Worm (Caenorhabditis elegans): ENCODE measurements around the gene T01B11.1.

The T01B11.1 gene

DNA sequence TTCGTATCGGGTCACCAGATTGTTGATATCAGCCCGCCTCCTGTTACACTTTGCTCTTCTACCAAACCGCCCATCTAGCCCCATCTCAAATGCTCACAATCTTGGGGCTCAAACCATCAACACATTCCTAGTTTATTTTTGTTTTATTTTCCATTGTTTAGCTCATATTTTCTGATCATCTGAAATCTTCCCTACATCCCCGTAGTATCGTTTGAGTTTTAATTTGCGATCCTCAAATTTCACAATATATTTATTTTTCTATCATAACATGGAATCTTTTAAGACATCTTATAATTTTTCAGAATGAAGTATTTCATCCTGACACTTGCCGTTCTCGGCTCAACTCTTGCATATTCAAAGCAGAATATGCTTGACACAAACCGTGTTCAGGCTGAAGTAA is 29.9 kb downstream of the T01B11.1 start, which contains the start of gene spp-10:
TSS of gene spp-10 (plus strand) at position 301 of the 400 bp plus-strand sequence.
- no peak for TF ChIP-seq nhr-10 (tag; optimal IDR thresholded peaks at IDR 0.05)
- no peak for TF ChIP-seq mdl-1 (tag; optimal IDR thresholded peaks at IDR 0.05)
- no peak for TF ChIP-seq gmeb-1 (tag; optimal IDR thresholded peaks at IDR 0.05)
- no peak for TF ChIP-seq skn-1 (tag; optimal IDR thresholded peaks at IDR 0.05)
- TF ChIP-seq crh-2 (tag; optimal IDR thresholded peaks at IDR 0.05) = no peak
- TF ChIP-seq lin-13 (GFP tag; optimal IDR thresholded peaks at IDR 0.05) = no peak
- TF ChIP-seq dmd-4 (tag; optimal IDR thresholded peaks at IDR 0.05) = no peak
- TF ChIP-seq nhr-12 (tag; optimal IDR thresholded peaks at IDR 0.05) = no peak
- no peak for TF ChIP-seq nhr-129 (tag; optimal IDR thresholded peaks at IDR 0.05)
- no peak for TF ChIP-seq lin-11 (tag; optimal IDR thresholded peaks at IDR 0.05)
- no peak for TF ChIP-seq sem-4 (tag; optimal IDR thresholded peaks at IDR 0.05)
- no peak for TF ChIP-seq nhr-11 (tag; optimal IDR thresholded peaks at IDR 0.05)
- no peak for TF ChIP-seq nhr-6 (tag; optimal IDR thresholded peaks at IDR 0.05)

- TF ChIP-seq nhr-10 (tag; optimal IDR thresholded peaks at IDR 0.05) (no peak), egl-27 (tag; optimal IDR thresholded peaks at IDR 0.05) (no peak), ceh-16 (tag; optimal IDR thresholded peaks at IDR 0.05) (no peak), lin-39 (tag; optimal IDR thresholded peaks at IDR 0.05) (no peak), nhr-77 (tag; optimal IDR thresholded peaks at IDR 0.05) (no peak), skn-1 (tag; optimal IDR thresholded peaks at IDR 0.05) (no peak), aly-2 (tag; optimal IDR thresholded peaks at IDR 0.05) (no peak), ztf-1 (GFP tag; conservative IDR thresholded peaks at IDR 0.05) (no peak), mbf-1 (tag; optimal IDR thresholded peaks at IDR 0.05) (no peak), zag-1 (tag; optimal IDR thresholded peaks at IDR 0.05) (no peak), sma-3 (GFP tag; optimal IDR thresholded peaks at IDR 0.05) (no peak), crh-2 (tag; optimal IDR thresholded peaks at IDR 0.05) (no peak), Y55F3AM.14 (GFP tag; optimal IDR thresholded peaks at IDR 0.05) (no peak), unc-62 (GFP tag; optimal IDR thresholded peaks at IDR 0.05) (no peak), nhr-129 (tag; optimal IDR thresholded peaks at IDR 0.05) (no peak), dmd-4 (tag; optimal IDR thresholded peaks at IDR 0.05) (no peak), nhr-6 (tag; optimal IDR thresholded peaks at IDR 0.05) (no peak)
Measured at ce11 chrIV:8478516-8478915, 31.5 kb downstream of the T01B11.1 start.

- TF ChIP-seq nhr-21 (tag; optimal IDR thresholded peaks at IDR 0.05) (no peak), unc-39 (tag; optimal IDR thresholded peaks at IDR 0.05) (no peak)
Measured at ce11 chrIV:8479346-8479745, 32.3 kb downstream of the T01B11.1 start, which contains the start of gene hlh-12. TSS of gene hlh-12 (minus strand) at chrIV:8479446.

DNA sequence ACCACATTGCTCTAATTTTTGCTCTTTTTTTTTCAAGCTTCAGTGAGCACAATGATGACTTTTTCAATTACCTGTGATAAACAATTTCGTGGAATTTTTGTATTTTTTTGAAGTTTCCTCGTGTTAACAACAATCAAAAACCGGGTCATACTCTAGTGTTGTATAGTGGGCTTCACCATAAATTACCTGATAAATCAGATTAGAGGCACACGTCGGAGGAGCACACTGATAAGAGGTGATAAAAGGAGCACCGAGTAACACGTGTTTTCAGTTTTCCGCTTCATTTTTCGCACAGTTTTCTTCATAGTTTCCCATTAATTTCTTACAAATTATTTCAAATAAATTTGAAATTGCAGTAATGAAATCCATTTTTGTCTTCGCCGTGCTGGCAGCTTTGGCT is 34.3 kb downstream of the T01B11.1 start, which contains the start of gene spp-8:
TSS of gene spp-8 (plus strand) at position 357 of the 400 bp plus-strand sequence.
- no peak for TF ChIP-seq mab-5 (tag; optimal IDR thresholded peaks at IDR 0.05)
- TF ChIP-seq gmeb-1 (tag; optimal IDR thresholded peaks at IDR 0.05) = peak; percentile 40
- TF ChIP-seq fos-1 (tag; optimal IDR thresholded peaks at IDR 0.05) = peak; percentile 78
- peak; percentile 81 for TF ChIP-seq crh-2 (tag; optimal IDR thresholded peaks at IDR 0.05)
- peak; percentile 5 for TF ChIP-seq sma-3 (GFP tag; optimal IDR thresholded peaks at IDR 0.05)
- no peak for TF ChIP-seq egl-27 (tag; optimal IDR thresholded peaks at IDR 0.05)
- TF ChIP-seq mdl-1 (tag; optimal IDR thresholded peaks at IDR 0.05) = peak in 1 of 2 experiments; percentile 43
- no peak for TF ChIP-seq lsy-2 (tag; optimal IDR thresholded peaks at IDR 0.05)
- TF ChIP-seq skn-1 (tag; optimal IDR thresholded peaks at IDR 0.05) = peak; percentile 41
- TF ChIP-seq sma-9 (GFP tag; optimal IDR thresholded peaks at IDR 0.05) = peak; percentile 55
- no peak for TF ChIP-seq sma-9 (tag; optimal IDR thresholded peaks at IDR 0.05)

ce11 chrIV:8487183-8487582 is 40.2 kb downstream of the T01B11.1 start, which contains the start of gene srlf-3:
TSS of gene srlf-3 (plus strand) at chrIV:8487483.
- TF ChIP-seq lin-39 (tag; optimal IDR thresholded peaks at IDR 0.05) (no peak), sma-9 (GFP tag; optimal IDR thresholded peaks at IDR 0.05) (no peak), sma-9 (tag; optimal IDR thresholded peaks at IDR 0.05) (no peak), ztf-4 (tag; optimal IDR thresholded peaks at IDR 0.05) (no peak), nhr-6 (tag; optimal IDR thresholded peaks at IDR 0.05) (no peak), ceh-82 (tag; optimal IDR thresholded peaks at IDR 0.05) (no peak), egl-27 (tag; optimal IDR thresholded peaks at IDR 0.05) (no peak), nhr-10 (tag; optimal IDR thresholded peaks at IDR 0.05) (no peak), mab-5 (tag; optimal IDR thresholded peaks at IDR 0.05) (no peak), nhr-12 (tag; optimal IDR thresholded peaks at IDR 0.05) (no peak), nhr-25 (tag; optimal IDR thresholded peaks at IDR 0.05) (no peak), lin-13 (GFP tag; optimal IDR thresholded peaks at IDR 0.05) (no peak), blmp-1 (tag; optimal IDR thresholded peaks at IDR 0.05; ENCODE audit: insufficient read depth) (no peak), lin-11 (tag; optimal IDR thresholded peaks at IDR 0.05) (no peak), mbf-1 (tag; optimal IDR thresholded peaks at IDR 0.05) (no peak), ZK546.5 (tag; optimal IDR thresholded peaks at IDR 0.05) (no peak), nhr-21 (tag; optimal IDR thresholded peaks at IDR 0.05) (no peak), lsy-2 (tag; optimal IDR thresholded peaks at IDR 0.05) (no peak), ceh-16 (tag; optimal IDR thresholded peaks at IDR 0.05) (no peak)

All from whole organism, L2 larva.